Fruit fly (Drosophila melanogaster) Kc167 (cell line): ENCODE data around the gene CG17472.

Experiments used
- Myc ChIP-seq: fragments of >200 bp; optimal IDR thresholded peaks from 2 replicates; lab custom pipeline; 2017; ENCODE audit warnings: missing external identifiers
- Sin3A ChIP-seq: fragments of >200 bp; optimal IDR thresholded peaks from 2 replicates; lab custom pipeline; 2018; ENCODE audit warnings: missing external identifiers
- insv ChIP-seq: fragments of >200 bp; optimal IDR thresholded peaks from 3 replicates; lab custom pipeline; 2018; ENCODE audit warnings: missing external identifiers
- psq ChIP-seq: fragments of >200 bp; optimal IDR thresholded peaks from 2 replicates; lab custom pipeline; 2017; ENCODE audit warnings: missing external identifiers
- ttk ChIP-seq: sonication (Bioruptor generic); optimal IDR thresholded peaks from 2 replicates; lab custom pipeline; 2017; ENCODE audit warnings: missing external identifiers

DNA sequence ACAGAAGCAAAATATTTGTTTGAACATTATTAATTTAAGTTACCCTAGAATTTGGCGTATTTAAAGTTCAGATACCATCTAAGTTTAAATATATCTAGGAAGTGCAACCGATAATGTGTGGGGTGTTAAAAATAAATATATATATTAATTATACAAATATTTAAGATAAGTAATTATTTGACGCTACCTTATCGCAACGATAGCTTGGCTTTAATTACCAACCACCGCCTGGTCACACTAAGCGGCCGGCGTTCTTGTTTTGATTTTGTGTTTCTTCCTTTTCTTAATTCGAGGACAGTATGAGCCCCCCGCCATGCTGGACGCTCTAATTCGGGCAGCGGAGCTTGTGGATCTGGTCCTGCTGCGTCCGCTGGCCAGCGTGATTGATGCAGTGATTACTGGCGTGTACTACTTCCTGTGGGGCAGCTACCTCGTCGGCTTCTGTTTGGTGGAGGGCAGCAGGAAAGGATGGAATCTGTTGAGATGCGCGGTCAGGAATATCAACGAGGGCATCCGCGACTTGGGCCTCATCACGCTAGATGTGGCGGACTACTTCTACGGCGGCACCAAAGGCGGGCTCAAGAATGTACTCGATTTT is 47.9 kb downstream of the CG17472 start, which contains the start of gene CG2617:
- no peak for TF ChIP-seq psq (lab: Kevin White, UChicago)
- TF ChIP-seq insv: no peak
- no peak for TF ChIP-seq Sin3A
- TF ChIP-seq ttk: no peak
- no peak for TF ChIP-seq Myc (lab: Kevin White, UChicago)
